Fruit fly (Drosophila melanogaster): Measurements from ENCODE around the gene CG12502.
A peak's percentile ranks its signal among the peaks of the same experiment; 100 is the strongest.

Gene CG12502

DNA sequence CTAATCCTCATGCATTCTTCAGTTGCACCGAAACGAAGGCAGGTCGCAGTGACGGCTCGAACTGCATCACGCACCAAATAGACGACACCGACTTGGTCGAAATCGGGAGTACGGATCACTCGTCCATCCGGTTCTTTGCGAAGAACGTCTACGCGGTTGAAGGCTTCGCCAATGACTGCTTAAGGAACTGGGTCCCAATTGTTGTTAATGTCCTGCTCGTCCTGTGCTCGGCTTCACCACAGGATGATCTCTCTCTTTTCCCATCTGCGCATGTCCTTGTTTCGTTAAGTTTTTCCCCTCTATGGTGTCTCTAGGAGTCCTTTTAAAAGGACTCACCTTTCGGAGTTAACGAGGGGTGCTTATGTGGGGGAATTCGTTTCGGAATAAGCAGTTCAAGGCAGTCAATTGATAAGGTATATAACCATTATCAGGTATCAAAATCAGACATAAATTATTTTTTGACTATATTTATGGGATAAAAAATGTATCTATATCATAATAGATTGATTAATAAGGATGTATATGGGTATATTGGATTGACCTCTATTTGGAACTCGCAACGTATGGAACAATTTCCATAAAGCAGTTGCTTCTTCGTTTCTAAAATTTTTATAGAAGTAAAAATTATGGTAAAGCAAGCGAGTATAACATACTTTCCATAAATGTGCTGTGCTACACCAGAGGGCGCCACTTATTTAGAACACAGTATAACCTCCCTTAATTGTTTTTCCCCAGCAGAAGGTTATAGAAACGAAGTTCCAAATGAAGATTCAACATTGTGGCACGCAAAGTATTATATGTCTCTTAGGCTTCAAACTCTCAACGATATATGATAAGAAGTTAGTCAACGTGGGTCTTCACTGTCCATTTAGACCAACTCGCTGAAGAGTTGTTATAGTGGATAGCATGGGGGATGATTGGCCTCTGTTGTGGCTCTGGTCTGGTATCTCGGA is 7.9 kb upstream of the CG12502 start, which contains the start of gene dpr20 (continued):
- TF ChIP-seq hb (GFP tag; IDR thresholded peaks at IDR 0.05; ENCODE audit: partially characterized antibody), result no peak
- peak; percentile 8 to 74 for TF ChIP-seq bsh (GFP tag; optimal IDR thresholded peaks at IDR 0.05)
- TF ChIP-seq Hmr (GFP tag; optimal IDR thresholded peaks at IDR 0.05), result peak; percentile 74
- peak; percentile 41 to 73 for TF ChIP-seq chif (GFP tag; optimal IDR thresholded peaks at IDR 0.05)
- TF ChIP-seq pb (GFP tag; optimal IDR thresholded peaks at IDR 0.05), result peak; percentile 77
- peak; percentile 45 for TF ChIP-seq slou (GFP tag; optimal IDR thresholded peaks at IDR 0.05)
- TF ChIP-seq tup (GFP tag; optimal IDR thresholded peaks at IDR 0.05), result peak; percentile 12
- TF ChIP-seq CG3847 (GFP tag; IDR thresholded peaks at IDR 0.05), result peak; percentile 79
- peak; percentile 69 for TF ChIP-seq E2f2 (GFP tag; IDR thresholded peaks at IDR 0.05)
- peak; percentile 2 for TF ChIP-seq Vsx1 (GFP tag; optimal IDR thresholded peaks at IDR 0.05)
- no peak for TF ChIP-seq nerfin-2 (GFP tag; IDR thresholded peaks at IDR 0.05; ENCODE audit: partially characterized antibody)
- peak; percentile 67 for TF ChIP-seq Dad (GFP tag; optimal IDR thresholded peaks at IDR 0.05)
- peak; percentile 45 for TF ChIP-seq CG12744 (GFP tag; optimal IDR thresholded peaks at IDR 0.05)
- TF ChIP-seq Bdp1 (GFP tag; optimal IDR thresholded peaks at IDR 0.05), result peak; percentile 45
- TF ChIP-seq Hmx (GFP tag; optimal IDR thresholded peaks at IDR 0.05), result no peak
- peak; percentile 25 for TF ChIP-seq Sry-δ (GFP tag; optimal IDR thresholded peaks at IDR 0.05)
- no peak for TF ChIP-seq amos (GFP tag; IDR thresholded peaks at IDR 0.05; ENCODE audit: partially characterized antibody)
- TF ChIP-seq nau (GFP tag; optimal IDR thresholded peaks at IDR 0.05), result no peak
- TF ChIP-seq CG4730 (GFP tag; IDR thresholded peaks at IDR 0.05), result peak; percentile 76
- TF ChIP-seq CrebB (tag; optimal IDR thresholded peaks at IDR 0.05), result peak; percentile 52
- TF ChIP-seq Hr39 (optimal IDR thresholded peaks at IDR 0.05), result no peak
- peak; percentile 82; the same call in 1 of the 2 replicates for TF ChIP-seq cas (GFP tag; IDR thresholded peaks at IDR 0.05)
- peak; percentile 58 for TF ChIP-seq CG10654 (GFP tag; optimal IDR thresholded peaks at IDR 0.05)
- TF ChIP-seq CG4328 (GFP tag; optimal IDR thresholded peaks at IDR 0.05), result no peak
- TF ChIP-seq CG10565 (GFP tag; optimal IDR thresholded peaks at IDR 0.05), result no peak
- TF ChIP-seq salm (tag; optimal IDR thresholded peaks at IDR 0.05), result no peak
- peak; percentile 66; the same call in 1 of the 2 replicates for TF ChIP-seq CG17612 (GFP tag; IDR thresholded peaks at IDR 0.05)
- TF ChIP-seq Meics (GFP tag; optimal IDR thresholded peaks at IDR 0.05), result peak; percentile 85
- peak; percentile 34 for TF ChIP-seq repo (GFP tag; optimal IDR thresholded peaks at IDR 0.05)
- peak; percentile 63; the same call in 1 of the 2 replicates for TF ChIP-seq Nf-YA (GFP tag; IDR thresholded peaks at IDR 0.05)
- peak; percentile 76 for TF ChIP-seq CG13624 (GFP tag; optimal IDR thresholded peaks at IDR 0.05)
- TF ChIP-seq toy (GFP tag; IDR thresholded peaks at IDR 0.05), result peak; percentile 66; the same call in 1 of the 2 replicates
- peak; percentile 72 for TF ChIP-seq Dip3 (GFP tag; optimal IDR thresholded peaks at IDR 0.05)
- no peak for TF ChIP-seq HLH4C (GFP tag; IDR thresholded peaks at IDR 0.05; ENCODE audit: partially characterized antibody)
- TF ChIP-seq knrl (GFP tag; IDR thresholded peaks at IDR 0.05; ENCODE audit: partially characterized antibody), result no peak; the same call in 2 of the 3 replicates
- TF ChIP-seq tx (GFP tag; optimal IDR thresholded peaks at IDR 0.05), result peak; percentile 54
- peak; percentile 77 for TF ChIP-seq HHEX (GFP tag; optimal IDR thresholded peaks at IDR 0.05)
- TF ChIP-seq NK7.1 (GFP tag; optimal IDR thresholded peaks at IDR 0.05), result peak; percentile 27
- peak; percentile 32 for TF ChIP-seq CG9437 (GFP tag; optimal IDR thresholded peaks at IDR 0.05)
- peak; percentile 92 for TF ChIP-seq CG12769 (tag; optimal IDR thresholded peaks at IDR 0.05)
- peak; percentile 59; the same call in 1 of the 2 replicates for TF ChIP-seq CG31441 (GFP tag; IDR thresholded peaks at IDR 0.05)
- TF ChIP-seq CG16863 (GFP tag; optimal IDR thresholded peaks at IDR 0.05), result peak; percentile 59
- TF ChIP-seq CG6175 (GFP tag; IDR thresholded peaks at IDR 0.05), result peak; percentile 81
- TF ChIP-seq CG10274 (GFP tag; optimal IDR thresholded peaks at IDR 0.05), result peak; percentile 41
- TF ChIP-seq CG1792 (GFP tag; optimal IDR thresholded peaks at IDR 0.05), result peak; percentile 76
- peak; percentile 3 for TF ChIP-seq Lhr (GFP tag; optimal IDR thresholded peaks at IDR 0.05)
- TF ChIP-seq cad (GFP tag; optimal IDR thresholded peaks at IDR 0.05), result no peak
- TF ChIP-seq Kr (GFP tag; optimal IDR thresholded peaks at IDR 0.05), result no peak
